Worm (Caenorhabditis elegans) whole organism, young adult: Measurements from ENCODE around the gene C27D6.1.
A peak's percentile ranks its signal among the peaks of the same experiment; 100 is the strongest.

Experiments used
- B0035.1 ChIP-seq: sonication (generic microtip); optimal IDR thresholded peaks from 2 replicates; lab custom pipeline; 2016; ENCODE audit warnings: missing genetic modification characterization, mild to moderate bottlenecking, missing compliant biosample characterization, missing genotype, missing genetic modification reagents
- B0261.1 ChIP-seq: sonication (generic microtip); optimal IDR thresholded peaks from 2 replicates; lab custom pipeline; 2016; ENCODE audit warnings: mild to moderate bottlenecking, missing genetic modification characterization, moderate library complexity, missing compliant biosample characterization
- B0336.3 ChIP-seq: fragments of 200-800 bp; sonication (Bioruptor generic); IDR thresholded peaks from 2 replicates; pipeline ENCODE4 v1.3.6; 2022; ENCODE audit warnings: missing genetic modification characterization, missing compliant biosample characterization
- F37B4.10 ChIP-seq: fragments of 200-800 bp; sonication (Bioruptor generic); IDR thresholded peaks from 2 replicates; pipeline ENCODE4 v1.3.6; 2022; ENCODE audit warnings: missing genetic modification characterization, missing compliant biosample characterization
- F49E8.2 ChIP-seq: sonication (generic microtip); optimal IDR thresholded peaks from 3 replicates; lab custom pipeline; 2017; ENCODE audit warnings: missing genetic modification characterization, mild to moderate bottlenecking, missing compliant biosample characterization, antibody characterized with exemption, moderate library complexity; ENCODE audit not compliant: insufficient read depth
- F52B5.7 ChIP-seq: sonication (generic microtip); optimal IDR thresholded peaks from 2 replicates; lab custom pipeline; 2016; ENCODE audit warnings: mild to moderate bottlenecking, missing genetic modification characterization, missing compliant biosample characterization
- F57A8.1 ChIP-seq: fragments of 200-800 bp; sonication (Bioruptor generic); optimal IDR thresholded peaks from 2 replicates; lab custom pipeline; 2018; ENCODE audit warnings: mild to moderate bottlenecking, missing genetic modification characterization, moderate library complexity, missing compliant biosample characterization
- K12H6.12 ChIP-seq: fragments of 200-800 bp; sonication (Bioruptor generic); optimal IDR thresholded peaks from 2 replicates; lab custom pipeline; 2018; ENCODE audit warnings: mild to moderate bottlenecking, missing genetic modification characterization, missing compliant biosample characterization
- T07F8.4 ChIP-seq: sonication (generic microtip); optimal IDR thresholded peaks from 2 replicates; lab custom pipeline; 2016; ENCODE audit warnings: mild to moderate bottlenecking, missing genetic modification characterization, moderate library complexity, missing compliant biosample characterization
- T26A5.8 ChIP-seq: sonication (generic microtip); optimal IDR thresholded peaks from 2 replicates; lab custom pipeline; 2016; ENCODE audit warnings: missing genetic modification characterization, missing compliant biosample characterization
- Y53F4B.3 ChIP-seq: fragments of 200-800 bp; sonication (Bioruptor generic); IDR thresholded peaks from 2 replicates; pipeline ENCODE4 v1.3.6; 2022; ENCODE audit warnings: missing genetic modification reagents, missing genetic modification characterization, missing compliant biosample characterization
- Y56A3A.18 ChIP-seq: fragments of 200-800 bp; sonication (Bioruptor generic); IDR thresholded peaks from 2 replicates; pipeline ENCODE4 v1.3.6; 2022; ENCODE audit warnings: missing genetic modification reagents, missing genetic modification characterization, missing compliant biosample characterization
- Y79H2A.3 ChIP-seq: fragments of 200-800 bp; sonication (Bioruptor generic); conservative IDR thresholded peaks from 2 replicates; pipeline ENCODE4 v1.3.6; 2022; ENCODE audit warnings: missing genetic modification reagents, missing genetic modification characterization, missing compliant biosample characterization
- ZK185.1 ChIP-seq: sonication (generic microtip); optimal IDR thresholded peaks from 2 replicates; lab custom pipeline; 2016; ENCODE audit warnings: mild to moderate bottlenecking, missing genetic modification characterization, missing compliant biosample characterization; ENCODE audit not compliant: poor library complexity, severe bottlenecking
- akir-1 ChIP-seq: fragments of 200-800 bp; sonication (Bioruptor generic); optimal IDR thresholded peaks from 2 replicates; lab custom pipeline; 2018; ENCODE audit warnings: mild to moderate bottlenecking, missing genetic modification characterization, moderate library complexity, missing compliant biosample characterization
- ama-1 ChIP-seq, 3 experiments: fragments of 150-350 bp in 1 of 3; sonication (generic microtip) in 2 of 3; optimal IDR thresholded peaks; 2 replicates each; lab custom pipeline; 2014 to 2018; ENCODE audit warnings: missing biosample characterization in 2 of 3, missing genetic modification characterization in 2 of 3, missing genetic modification reagents in 2 of 3
- ccch-3 ChIP-seq: fragments of 200-800 bp; sonication (Bioruptor generic); optimal IDR thresholded peaks from 2 replicates; lab custom pipeline; 2018; ENCODE audit warnings: mild to moderate bottlenecking, missing genetic modification characterization, missing compliant biosample characterization
- ceh-79 ChIP-seq: sonication (generic microtip); optimal IDR thresholded peaks from 2 replicates; lab custom pipeline; 2017; ENCODE audit warnings: mild to moderate bottlenecking, missing genetic modification characterization, missing compliant biosample characterization
- chd-7 ChIP-seq: sonication (generic microtip); optimal IDR thresholded peaks from 2 replicates; lab custom pipeline; 2016; ENCODE audit warnings: mild to moderate bottlenecking, missing genetic modification characterization, moderate library complexity, missing compliant biosample characterization
- dox-1 ChIP-seq: fragments of 200-800 bp; sonication (Bioruptor generic); IDR thresholded peaks from 2 replicates; pipeline ENCODE4 v1.3.6; 2022; ENCODE audit warnings: missing genetic modification reagents, missing genetic modification characterization, missing compliant biosample characterization
- efl-1 ChIP-seq: fragments of 150-350 bp; optimal IDR thresholded peaks from 2 replicates; lab custom pipeline; 2014; ENCODE audit warnings: missing biosample characterization, missing genetic modification reagents, missing genetic modification characterization
- hlh-26 ChIP-seq: fragments of 200-800 bp; sonication (Bioruptor generic); conservative IDR thresholded peaks from 2 replicates; pipeline ENCODE4 v1.3.6; 2022; ENCODE audit warnings: missing genetic modification reagents, missing genetic modification characterization, missing compliant biosample characterization
- hmg-20 ChIP-seq: fragments of 200-800 bp; sonication (Bioruptor generic); IDR thresholded peaks from 2 replicates; pipeline ENCODE4 v1.3.6; 2022; ENCODE audit warnings: missing genetic modification reagents, missing genetic modification characterization, missing compliant biosample characterization
- hsf-1 ChIP-seq: fragments of 200-800 bp; sonication (Bioruptor generic); IDR thresholded peaks from 2 replicates; pipeline ENCODE4 v1.3.6; 2022; ENCODE audit warnings: missing genetic modification reagents, missing genetic modification characterization, missing compliant biosample characterization
- lin-54 ChIP-seq: fragments of 200-800 bp; sonication (Bioruptor generic); optimal IDR thresholded peaks from 2 replicates; lab custom pipeline; 2018; ENCODE audit warnings: mild to moderate bottlenecking, missing genetic modification characterization, missing compliant biosample characterization
- lsl-1 ChIP-seq: fragments of 200-800 bp; sonication (Bioruptor generic); optimal IDR thresholded peaks from 2 replicates; lab custom pipeline; 2018; ENCODE audit warnings: mild to moderate bottlenecking, missing genetic modification characterization, moderate library complexity, missing compliant biosample characterization
- madf-3 ChIP-seq: fragments of 200-800 bp; sonication (Bioruptor generic); IDR thresholded peaks from 2 replicates; pipeline ENCODE4 v1.3.6; 2022; ENCODE audit warnings: missing genetic modification reagents, missing genetic modification characterization, missing compliant biosample characterization
- mcd-1 ChIP-seq: fragments of 200-800 bp; sonication (Bioruptor generic); IDR thresholded peaks from 2 replicates; pipeline ENCODE4 v1.3.6; 2022; ENCODE audit warnings: missing genetic modification reagents, missing genetic modification characterization, missing compliant biosample characterization
- nfya-1 ChIP-seq: sonication (generic microtip); optimal IDR thresholded peaks from 2 replicates; lab custom pipeline; 2017; ENCODE audit warnings: antibody characterized with exemption, missing compliant biosample characterization, missing genetic modification characterization, borderline replicate concordance; ENCODE audit not compliant: insufficient read depth
- nhr-90 ChIP-seq: sonication (generic microtip); optimal IDR thresholded peaks from 2 replicates; lab custom pipeline; 2016; ENCODE audit warnings: missing genotype, mild to moderate bottlenecking, missing genetic modification characterization, missing compliant biosample characterization
- rcor-1 ChIP-seq: fragments of 200-800 bp; sonication (Bioruptor generic); IDR thresholded peaks from 2 replicates; pipeline ENCODE4 v1.3.6; 2022; ENCODE audit warnings: missing genetic modification reagents, missing genetic modification characterization, missing compliant biosample characterization
- snpc-1.3 ChIP-seq: sonication (generic microtip); optimal IDR thresholded peaks from 2 replicates; lab custom pipeline; 2017; ENCODE audit warnings: missing genetic modification characterization, mild to moderate bottlenecking, missing compliant biosample characterization, antibody characterized with exemption, moderate library complexity, missing genotype, missing genetic modification reagents; ENCODE audit not compliant: insufficient read depth
- snpc-3.4 ChIP-seq: sonication (generic microtip); optimal IDR thresholded peaks from 2 replicates; lab custom pipeline; 2017; ENCODE audit warnings: missing genetic modification characterization, mild to moderate bottlenecking, missing compliant biosample characterization, antibody characterized with exemption, moderate library complexity, missing genotype, missing genetic modification reagents
- snpc-4 ChIP-seq, 5 experiments: fragments of 150-350 bp in 1 of 5; sonication (generic microtip) in 4 of 5; optimal IDR thresholded peaks; 2 replicates each; lab custom pipeline; 2014 to 2018; ENCODE audit warnings: missing genetic modification characterization in 5 of 5, missing biosample characterization in 3 of 5, antibody characterized with exemption in 2 of 5, mild to moderate bottlenecking in 2 of 5, missing compliant biosample characterization in 2 of 5, missing genotype in 2 of 5, moderate library complexity in 2 of 5, missing genetic modification reagents in 1 of 5
- tlf-1 ChIP-seq: fragments of 200-800 bp; sonication (Bioruptor generic); optimal IDR thresholded peaks from 2 replicates; lab custom pipeline; 2018; ENCODE audit warnings: mild to moderate bottlenecking, missing genetic modification characterization, missing compliant biosample characterization
- unc-130 ChIP-seq: sonication (generic microtip); optimal IDR thresholded peaks from 2 replicates; lab custom pipeline; 2016; ENCODE audit warnings: missing genetic modification reagents, missing genetic modification characterization, missing compliant biosample characterization
- ztf-22 ChIP-seq: fragments of 200-800 bp; sonication (Bioruptor generic); optimal IDR thresholded peaks from 2 replicates; lab custom pipeline; 2018; ENCODE audit warnings: mild to moderate bottlenecking, missing genetic modification characterization, moderate library complexity, missing compliant biosample characterization
- ztf-26 ChIP-seq: sonication (generic microtip); optimal IDR thresholded peaks from 2 replicates; lab custom pipeline; 2017; ENCODE audit warnings: missing genetic modification characterization, missing compliant biosample characterization
- ztf-3 ChIP-seq: fragments of 200-800 bp; sonication (Bioruptor generic); optimal IDR thresholded peaks from 2 replicates; lab custom pipeline; 2018; ENCODE audit warnings: mild to moderate bottlenecking, missing genetic modification characterization, missing compliant biosample characterization

The C27D6.1 gene

DNA sequence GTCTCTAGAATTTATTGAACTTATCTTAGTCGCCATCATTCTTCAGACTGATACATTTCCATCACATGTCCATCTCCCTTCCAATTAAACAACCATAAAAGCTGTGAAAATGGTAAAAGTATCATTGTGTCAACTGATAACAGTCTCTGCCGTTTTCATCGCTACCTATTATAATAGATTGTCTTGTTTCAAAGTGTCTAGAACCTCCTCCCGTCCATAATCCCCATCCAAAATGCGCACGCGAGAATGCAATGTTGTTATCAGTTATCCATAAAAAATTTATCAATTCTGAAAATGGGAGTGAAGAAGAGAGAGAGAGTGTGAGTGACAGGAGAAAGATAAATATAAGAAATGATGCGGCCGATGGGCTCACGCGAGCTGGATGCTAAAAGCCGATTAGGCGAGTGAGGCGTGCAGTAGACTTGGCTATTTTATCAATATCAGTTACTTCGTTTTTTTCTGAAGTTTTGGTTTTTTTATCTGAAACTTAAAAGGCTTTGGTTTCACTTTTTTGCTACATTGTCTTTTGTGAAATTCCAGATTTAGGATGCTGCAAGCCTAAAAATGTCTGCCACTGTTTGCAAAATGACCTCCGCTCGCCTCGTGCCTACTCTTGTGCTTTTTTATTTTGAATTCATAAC, 29.5 kb downstream of the C27D6.1 start (continued):
- TF ChIP-seq ZK185.1 (no peak), ztf-22 (GFP tag; lab: Kevin White, UChicago) (peak; percentile 85), ceh-79 (tag; lab: Kevin White, UChicago) (no peak), Y56A3A.18 (GFP tag; lab: Robert Waterston, UW) (no peak), B0035.1 (tag; lab: Kevin White, UChicago) (no peak), efl-1 (no peak), T26A5.8 (no peak), akir-1 (GFP tag; lab: Kevin White, UChicago) (no peak), mcd-1 (GFP tag; lab: Robert Waterston, UW) (no peak), lin-54 (no peak), unc-130 (no peak), T07F8.4 (no peak), madf-3 (GFP tag; lab: Robert Waterston, UW) (no peak), snpc-1.3 (tag; lab: Kevin White, UChicago) (no peak), K12H6.12 (tag; lab: Kevin White, UChicago) (no peak), ccch-3 (GFP tag; lab: Kevin White, UChicago) (no peak), nfya-1 (no peak), F52B5.7 (tag; lab: Kevin White, UChicago) (no peak), B0336.3 (GFP tag; lab: Robert Waterston, UW) (peak; percentile 45; the same call in 1 of the 2 replicates), hlh-26 (GFP tag; lab: Robert Waterston, UW) (no peak), F49E8.2 (tag; lab: Kevin White, UChicago) (no peak), snpc-3.4 (tag; lab: Kevin White, UChicago) (no peak), lsl-1 (GFP tag; lab: Kevin White, UChicago) (no peak), ama-1 (optimal IDR thresholded peaks at IDR 0.05; lab: Kevin White, UChicago) (no peak), ama-1 (GFP tag; optimal IDR thresholded peaks at IDR 0.05; lab: Kevin White, UChicago) (no peak), B0261.1 (no peak), ztf-26 (tag; lab: Kevin White, UChicago) (no peak), rcor-1 (GFP tag; lab: Robert Waterston, UW) (no peak), snpc-4 (GFP tag; optimal IDR thresholded peaks at IDR 0.05; lab: Kevin White, UChicago) (no peak), snpc-4 (tag; optimal IDR thresholded peaks at IDR 0.05; lab: Kevin White, UChicago) (peak in 1 of 4 experiments; percentile 23), dox-1 (GFP tag; lab: Robert Waterston, UW) (no peak), F37B4.10 (no peak), tlf-1 (GFP tag; lab: Kevin White, UChicago) (peak; percentile 15), ztf-3 (no peak), hmg-20 (GFP tag; lab: Robert Waterston, UW) (no peak), chd-7 (peak; percentile 64), Y79H2A.3 (GFP tag; lab: Robert Waterston, UW) (no peak), nhr-90 (tag; lab: Kevin White, UChicago) (peak; percentile 57), F57A8.1 (GFP tag; lab: Kevin White, UChicago) (no peak), hsf-1 (no peak), Y53F4B.3 (GFP tag; lab: Robert Waterston, UW) (no peak)
